Worm (Caenorhabditis elegans): Measurements from ENCODE around the gene F55G1.7.

ce11 chrIV:7497205-7497604 lies 27.6 kb upstream of the F55G1.7 start:
- TF ChIP-seq snpc-4 (tag; optimal IDR thresholded peaks at IDR 0.05) (no peak), ztf-4 (tag; optimal IDR thresholded peaks at IDR 0.05) (no peak), unc-62 (GFP tag; optimal IDR thresholded peaks at IDR 0.05) (no peak), R02D3.7 (tag; optimal IDR thresholded peaks at IDR 0.05) (no peak), nhr-237 (tag; optimal IDR thresholded peaks at IDR 0.05) (no peak), nhr-21 (tag; optimal IDR thresholded peaks at IDR 0.05) (no peak), skn-1 (tag; optimal IDR thresholded peaks at IDR 0.05) (no peak), nhr-11 (tag; optimal IDR thresholded peaks at IDR 0.05) (no peak), blmp-1 (tag; optimal IDR thresholded peaks at IDR 0.05; ENCODE audit: insufficient read depth) (no peak), ama-1 (optimal IDR thresholded peaks at IDR 0.05) (no peak), crh-2 (tag; optimal IDR thresholded peaks at IDR 0.05) (no peak), nhr-12 (tag; optimal IDR thresholded peaks at IDR 0.05) (no peak), ztf-11 (tag; optimal IDR thresholded peaks at IDR 0.05) (no peak)
